Fruit fly (Drosophila melanogaster): ENCODE results near the gene CG7058.

Gene CG7058

dm6 chrX:18789353-18790210 lies 16.9 kb upstream of the CG7058 start (continued):
- TF ChIP-seq Gug (GFP tag; IDR thresholded peaks at IDR 0.05): peak; percentile 42; the same call in 1 of the 2 replicates
- peak; percentile 48 for TF ChIP-seq cyc (GFP tag; optimal IDR thresholded peaks at IDR 0.05)
- TF ChIP-seq CG10631 (GFP tag; optimal IDR thresholded peaks at IDR 0.05): peak; percentile 64
- TF ChIP-seq dsx (GFP tag; optimal IDR thresholded peaks at IDR 0.05; ENCODE audit: poor library complexity, severe bottlenecking): peak; percentile 36
- no peak for TF ChIP-seq CG6854 (GFP tag; optimal IDR thresholded peaks at IDR 0.05)
- peak; percentile 32; the same call in 1 of the 2 replicates for TF ChIP-seq CG15336 (GFP tag; IDR thresholded peaks at IDR 0.05)
- TF ChIP-seq Sox15 (GFP tag; optimal IDR thresholded peaks at IDR 0.05): peak; percentile 49
- TF ChIP-seq CG1621 (tag; optimal IDR thresholded peaks at IDR 0.05): no peak
- TF ChIP-seq CG8319 (GFP tag; optimal IDR thresholded peaks at IDR 0.05): peak; percentile 70
- TF ChIP-seq CG4318 (GFP tag; optimal IDR thresholded peaks at IDR 0.05): peak; percentile 67
- TF ChIP-seq lz (GFP tag; optimal IDR thresholded peaks at IDR 0.05): peak; percentile 61
- TF ChIP-seq Sox14 (GFP tag; optimal IDR thresholded peaks at IDR 0.05): peak; percentile 65
- TF ChIP-seq Blimp-1 (GFP tag; optimal IDR thresholded peaks at IDR 0.05): no peak
- TF ChIP-seq Ets21C (GFP tag; optimal IDR thresholded peaks at IDR 0.05): peak; percentile 44
- peak; percentile 59 for TF ChIP-seq CG6792 (GFP tag; optimal IDR thresholded peaks at IDR 0.05)
- peak; percentile 40 for TF ChIP-seq spab (GFP tag; optimal IDR thresholded peaks at IDR 0.05)
- peak; percentile 23 for TF ChIP-seq fkh (GFP tag; optimal IDR thresholded peaks at IDR 0.05)
- TF ChIP-seq CG3919 (GFP tag; optimal IDR thresholded peaks at IDR 0.05): peak; percentile 60
- peak; percentile 78 for TF ChIP-seq esn (GFP tag; optimal IDR thresholded peaks at IDR 0.05)
- no peak; the same call in 2 of the 3 replicates for TF ChIP-seq eg (GFP tag; IDR thresholded peaks at IDR 0.05)
- TF ChIP-seq CG6276 (GFP tag; optimal IDR thresholded peaks at IDR 0.05): peak; percentile 69
- no peak for TF ChIP-seq fd85E (GFP tag; optimal IDR thresholded peaks at IDR 0.05)
- TF ChIP-seq pdm3 (GFP tag; optimal IDR thresholded peaks at IDR 0.05): peak; percentile 75
- TF ChIP-seq CG11294 (GFP tag; IDR thresholded peaks at IDR 0.05): no peak
- peak; percentile 24 for TF ChIP-seq CG16779 (tag; optimal IDR thresholded peaks at IDR 0.05)
- peak; percentile 76 for TF ChIP-seq Met (GFP tag; optimal IDR thresholded peaks at IDR 0.05)
- peak; percentile 54 for TF ChIP-seq Smox (GFP tag; optimal IDR thresholded peaks at IDR 0.05)
- peak; percentile 62 for TF ChIP-seq CG8632 (GFP tag; optimal IDR thresholded peaks at IDR 0.05)
- peak; percentile 29 to 33 for TF ChIP-seq ss (GFP tag; optimal IDR thresholded peaks at IDR 0.05)

- TF ChIP-seq topi (GFP tag; optimal IDR thresholded peaks at IDR 0.05): no peak
- TF ChIP-seq Ets96B (tag; optimal IDR thresholded peaks at IDR 0.05): no peak
- TF ChIP-seq Eip75B (GFP tag; optimal IDR thresholded peaks at IDR 0.05): no peak
- TF ChIP-seq cyc (GFP tag; optimal IDR thresholded peaks at IDR 0.05): no peak
- no peak for TF ChIP-seq CG3919 (GFP tag; optimal IDR thresholded peaks at IDR 0.05)
- no peak for TF ChIP-seq pdm3 (GFP tag; optimal IDR thresholded peaks at IDR 0.05)
- no peak for TF ChIP-seq CG9139 (GFP tag; optimal IDR thresholded peaks at IDR 0.05)
- no peak for TF ChIP-seq Met (GFP tag; optimal IDR thresholded peaks at IDR 0.05)
- TF ChIP-seq CG8119 (GFP tag; IDR thresholded peaks at IDR 0.05): no peak
- no peak for TF ChIP-seq CG3032 (tag; optimal IDR thresholded peaks at IDR 0.05)
- no peak for TF ChIP-seq CG7368 (GFP tag; optimal IDR thresholded peaks at IDR 0.05)
- no peak for TF ChIP-seq achi (GFP tag; optimal IDR thresholded peaks at IDR 0.05)
Measured at dm6 chrX:18791368-18791767, 15.1 kb upstream of the CG7058 start, which contains the start of gene Atg101. Atg101 (plus strand) TSS chrX:18791668.

DNA sequence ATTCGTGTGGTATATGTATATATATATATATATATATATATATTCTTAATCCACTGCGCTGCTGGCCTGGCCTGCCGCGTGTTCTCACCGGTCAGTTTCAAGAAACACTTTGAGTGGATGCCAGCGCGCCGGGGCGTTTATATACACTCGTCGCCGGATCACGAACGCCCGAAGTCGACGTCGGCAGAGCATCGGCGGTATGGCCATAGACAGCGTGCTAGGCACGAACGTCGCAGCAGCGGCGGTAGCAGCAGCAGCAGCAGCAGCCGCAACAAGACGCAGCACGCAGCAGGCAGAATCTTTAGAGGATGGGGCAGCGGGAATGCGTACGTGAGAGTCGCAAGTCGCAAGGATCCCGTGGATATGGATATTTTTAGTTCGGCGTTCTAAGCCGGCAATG lies 8.9 kb upstream of the CG7058 start, which contains the start of gene bnb:
Gene bnb, minus strand, starts transcription at position 121 of the 400 bp plus-strand sequence.
- TF ChIP-seq CG11762 (GFP tag; optimal IDR thresholded peaks at IDR 0.05; ENCODE audit: insufficient read depth): no peak
- peak in 1 of 2 experiments; percentile 14 for TF ChIP-seq ss (GFP tag; optimal IDR thresholded peaks at IDR 0.05)
- no peak for TF ChIP-seq CG6163 (GFP tag; IDR thresholded peaks at IDR 0.05)
- TF ChIP-seq CG9139 (GFP tag; optimal IDR thresholded peaks at IDR 0.05): peak; percentile 3
- TF ChIP-seq Eip78C (GFP tag): peak; percentile 27
